Worm (Caenorhabditis elegans): ENCODE data around the gene T28H11.8.

DNA sequence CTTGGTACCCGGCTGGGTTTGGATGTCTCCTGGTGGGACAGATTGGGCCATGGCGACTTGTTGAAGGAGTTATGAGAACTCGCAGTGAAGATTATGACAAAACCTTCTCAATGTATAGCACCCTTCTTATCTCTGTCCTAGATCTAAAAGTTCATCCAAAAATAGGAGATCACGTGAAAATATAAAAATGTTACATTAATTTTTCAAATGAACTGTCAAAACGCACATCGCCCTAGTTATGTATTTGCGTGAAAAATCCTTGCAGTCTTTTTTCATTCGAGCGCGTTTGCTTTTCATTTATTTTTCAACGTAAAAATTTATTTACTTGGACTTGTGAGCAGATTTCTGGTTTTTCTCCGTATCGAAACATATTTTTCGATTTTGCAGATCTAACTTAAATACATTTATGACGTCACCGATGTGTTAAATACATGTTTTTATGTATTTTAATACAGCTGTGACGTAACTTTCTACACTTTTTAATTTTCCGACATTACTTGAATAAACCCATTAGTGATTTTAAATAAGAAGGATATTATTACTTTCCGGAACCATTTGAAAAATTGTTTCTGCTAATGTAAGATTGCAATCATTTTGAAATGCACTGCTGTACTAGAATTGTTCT, 35.6 kb upstream of the T28H11.8 start, which contains the start of gene msp-55:
- TF ChIP-seq dpl-1 (GFP tag; optimal IDR thresholded peaks at IDR 0.05) = no peak
- no peak for TF ChIP-seq unc-86 (tag; optimal IDR thresholded peaks at IDR 0.05)
- no peak for TF ChIP-seq zag-1 (tag; optimal IDR thresholded peaks at IDR 0.05)
- no peak for TF ChIP-seq ceh-82 (tag; optimal IDR thresholded peaks at IDR 0.05)
- no peak for TF ChIP-seq blmp-1 (tag; optimal IDR thresholded peaks at IDR 0.05)
- no peak for TF ChIP-seq rnt-1 (tag; optimal IDR thresholded peaks at IDR 0.05)
- TF ChIP-seq hlh-4 (tag; optimal IDR thresholded peaks at IDR 0.05) = no peak
- TF ChIP-seq egl-27 (tag; optimal IDR thresholded peaks at IDR 0.05) = no peak
- no peak for TF ChIP-seq snu-23 (GFP tag; optimal IDR thresholded peaks at IDR 0.05)
- no peak for TF ChIP-seq ztf-11 (tag; optimal IDR thresholded peaks at IDR 0.05)
- TF ChIP-seq ama-1 (optimal IDR thresholded peaks at IDR 0.05) = no peak
